Worm (Caenorhabditis elegans): ENCODE measurements around the gene ZK1248.20.

DNA sequence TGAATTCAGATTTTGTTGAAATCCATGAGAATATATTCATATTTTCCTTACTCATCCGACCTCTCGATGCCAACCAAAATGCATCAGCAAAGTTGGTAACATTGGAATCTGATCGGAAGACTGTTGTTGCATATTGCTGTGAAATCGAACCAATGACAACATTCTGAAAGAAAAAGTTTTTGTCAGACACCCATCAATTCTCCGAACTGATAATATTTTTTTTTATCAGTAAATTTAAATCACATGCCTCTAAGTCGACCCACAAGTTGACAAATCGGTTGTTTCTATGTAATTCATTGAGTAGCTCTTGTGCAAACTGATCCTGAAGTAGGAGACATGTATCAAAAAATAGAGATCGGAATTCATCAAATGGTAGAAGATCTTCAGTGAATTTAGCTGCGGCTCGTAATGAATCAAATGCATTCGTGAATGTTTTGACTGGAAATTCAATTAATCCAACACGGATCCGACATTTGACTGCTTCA is 13.5 kb downstream of the ZK1248.20 start, which contains the start of gene col-74:
- TF ChIP-seq unc-86 (tag; optimal IDR thresholded peaks at IDR 0.05), result no peak
- no peak for TF ChIP-seq nhr-11 (tag; optimal IDR thresholded peaks at IDR 0.05)
- no peak for TF ChIP-seq unc-42 (tag; optimal IDR thresholded peaks at IDR 0.05)
- TF ChIP-seq fkh-10 (GFP tag; optimal IDR thresholded peaks at IDR 0.05), result no peak
